Worm (Caenorhabditis elegans) whole organism, L3 larva: ENCODE measurements around the gene srb-13.

ENCODE experiments used
- R02D3.7 ChIP-seq: fragments of 150-350 bp; optimal IDR thresholded peaks from 2 replicates; lab custom pipeline; 2014; ENCODE audit warnings: missing biosample characterization, missing genetic modification characterization
- ZK546.5 ChIP-seq: sonication (generic microtip); optimal IDR thresholded peaks from 2 replicates; lab custom pipeline; 2017; ENCODE audit warnings: missing biosample characterization, missing genetic modification characterization
- aly-2 ChIP-seq: fragments of 150-350 bp; optimal IDR thresholded peaks from 2 replicates; lab custom pipeline; 2014; ENCODE audit warnings: missing biosample characterization, missing genetic modification characterization
- ama-1 ChIP-seq: fragments of 150-350 bp; optimal IDR thresholded peaks from 2 replicates; lab custom pipeline; 2018
- ceh-16 ChIP-seq: sonication (generic microtip); optimal IDR thresholded peaks from 2 replicates; lab custom pipeline; 2017; ENCODE audit warnings: missing biosample characterization, missing genetic modification characterization
- ceh-28 ChIP-seq: fragments of 150-350 bp; optimal IDR thresholded peaks from 2 replicates; lab custom pipeline; 2014; ENCODE audit warnings: missing biosample characterization, missing genetic modification reagents, missing genetic modification characterization
- ceh-82 ChIP-seq: fragments of 150-350 bp; optimal IDR thresholded peaks from 2 replicates; lab custom pipeline; 2014; ENCODE audit warnings: missing biosample characterization, missing genetic modification characterization
- ceh-9 ChIP-seq: sonication (generic microtip); optimal IDR thresholded peaks from 2 replicates; lab custom pipeline; 2018; ENCODE audit warnings: missing biosample characterization, missing genetic modification characterization
- daf-12 ChIP-seq: fragments of 150-350 bp; optimal IDR thresholded peaks from 2 replicates; lab custom pipeline; 2014; ENCODE audit warnings: missing biosample characterization, missing genetic modification reagents, missing genetic modification characterization
- egl-27 ChIP-seq: sonication (generic microtip); optimal IDR thresholded peaks from 4 replicates; lab custom pipeline; 2017; ENCODE audit warnings: missing biosample characterization, missing genetic modification reagents, missing genetic modification characterization
- egl-5 ChIP-seq: fragments of 150-350 bp; optimal IDR thresholded peaks from 2 replicates; lab custom pipeline; 2017; ENCODE audit warnings: missing biosample characterization, missing genetic modification reagents, missing genetic modification characterization, inconsistent platforms
- elt-1 ChIP-seq: fragments of 150-350 bp; optimal IDR thresholded peaks from 2 replicates; lab custom pipeline; 2014; ENCODE audit warnings: missing biosample characterization, missing genetic modification characterization
- elt-2 ChIP-seq: sonication (generic microtip); optimal IDR thresholded peaks from 2 replicates; lab custom pipeline; 2016; ENCODE audit warnings: missing genetic modification reagents, mild to moderate bottlenecking, missing genetic modification characterization, missing compliant biosample characterization
- elt-3 ChIP-seq, 3 experiments: fragments of 150-350 bp in 1 of 3; sonication (generic microtip) in 2 of 3; optimal IDR thresholded peaks; 2 replicates in 2 of 3; 4 replicates in 1 of 3; lab custom pipeline; 2014 to 2017; ENCODE audit warnings: missing biosample characterization in 3 of 3, missing genetic modification characterization in 3 of 3
- eor-1 ChIP-seq, 2 experiments: fragments of 150-350 bp; optimal IDR thresholded peaks; 2 replicates each; lab custom pipeline; 2014 to 2018; ENCODE audit warnings: missing biosample characterization in 2 of 2, missing genetic modification characterization in 2 of 2
- fkh-10 ChIP-seq: sonication (generic microtip); optimal IDR thresholded peaks from 2 replicates; lab custom pipeline; 2017; ENCODE audit warnings: missing biosample characterization, missing genetic modification reagents, missing genetic modification characterization
- fkh-2 ChIP-seq: fragments of 150-350 bp; optimal IDR thresholded peaks from 2 replicates; lab custom pipeline; 2014; ENCODE audit warnings: missing biosample characterization, missing genetic modification reagents, missing genetic modification characterization
- fos-1 ChIP-seq: fragments of 150-350 bp; optimal IDR thresholded peaks from 2 replicates; lab custom pipeline; 2014; ENCODE audit warnings: missing biosample characterization, missing genetic modification characterization
- hmg-11 ChIP-seq: sonication (generic microtip); optimal IDR thresholded peaks from 2 replicates; lab custom pipeline; 2016; ENCODE audit warnings: missing genetic modification characterization, missing compliant biosample characterization
- jun-1 ChIP-seq: fragments of 150-350 bp; optimal IDR thresholded peaks from 2 replicates; lab custom pipeline; 2014; ENCODE audit warnings: missing biosample characterization, missing genetic modification reagents, missing genetic modification characterization
- lin-15B ChIP-seq: fragments of 150-350 bp; optimal IDR thresholded peaks from 2 replicates; lab custom pipeline; 2014; ENCODE audit warnings: missing biosample characterization, missing genetic modification characterization
- lin-39 ChIP-seq: fragments of 150-350 bp; optimal IDR thresholded peaks from 2 replicates; lab custom pipeline; 2018; ENCODE audit warnings: missing biosample characterization, missing genetic modification reagents, missing genetic modification characterization
- lsy-12 ChIP-seq: sonication (generic microtip); optimal IDR thresholded peaks from 2 replicates; lab custom pipeline; 2016; ENCODE audit warnings: mild to moderate bottlenecking, missing genetic modification characterization, missing compliant biosample characterization
- mml-1 ChIP-seq: fragments of 150-350 bp; sonication (generic microtip); optimal IDR thresholded peaks from 3 replicates; lab custom pipeline; 2014; ENCODE audit warnings: missing biosample characterization, missing genetic modification characterization
- nhr-11 ChIP-seq: fragments of 150-350 bp; optimal IDR thresholded peaks from 2 replicates; lab custom pipeline; 2014; ENCODE audit warnings: missing biosample characterization, missing genetic modification characterization
- nhr-25 ChIP-seq: sonication (generic microtip); optimal IDR thresholded peaks from 2 replicates; lab custom pipeline; 2017; ENCODE audit warnings: missing biosample characterization, missing genetic modification characterization
- nhr-28 ChIP-seq: fragments of 150-350 bp; optimal IDR thresholded peaks from 2 replicates; lab custom pipeline; 2014; ENCODE audit warnings: missing biosample characterization, missing genetic modification characterization
- nhr-43 ChIP-seq: sonication (generic microtip); optimal IDR thresholded peaks from 2 replicates; lab custom pipeline; 2016; ENCODE audit warnings: mild to moderate bottlenecking, missing genetic modification characterization, missing compliant biosample characterization; ENCODE audit not compliant: poor library complexity, severe bottlenecking
- nhr-76 ChIP-seq: fragments of 150-350 bp; sonication (generic microtip); optimal IDR thresholded peaks from 5 replicates; lab custom pipeline; 2014; ENCODE audit warnings: missing biosample characterization, missing genetic modification characterization
- nhr-77 ChIP-seq: fragments of 150-350 bp; optimal IDR thresholded peaks from 2 replicates; lab custom pipeline; 2014; ENCODE audit warnings: missing biosample characterization, missing genetic modification characterization
- pha-4 ChIP-seq: fragments of 150-350 bp; optimal IDR thresholded peaks from 2 replicates; lab custom pipeline; 2014; ENCODE audit warnings: missing biosample characterization, missing genetic modification reagents, missing genetic modification characterization
- pqm-1 ChIP-seq: fragments of 150-350 bp; optimal IDR thresholded peaks from 2 replicates; lab custom pipeline; 2017; ENCODE audit warnings: missing biosample characterization, missing genetic modification characterization, inconsistent platforms
- skn-1 ChIP-seq: fragments of 150-350 bp; optimal IDR thresholded peaks from 2 replicates; lab custom pipeline; 2014; ENCODE audit warnings: missing biosample characterization, missing genetic modification characterization
- snpc-4 ChIP-seq: fragments of 150-350 bp; optimal IDR thresholded peaks from 2 replicates; lab custom pipeline; 2014; ENCODE audit warnings: missing biosample characterization, missing genetic modification characterization
- tbx-2 ChIP-seq: sonication (generic microtip); optimal IDR thresholded peaks from 2 replicates; lab custom pipeline; 2016; ENCODE audit warnings: mild to moderate bottlenecking, missing genetic modification characterization, missing compliant biosample characterization
- unc-62 ChIP-seq: fragments of 150-350 bp; sonication (generic microtip); optimal IDR thresholded peaks from 4 replicates; lab custom pipeline; 2014; ENCODE audit warnings: missing biosample characterization, missing genetic modification reagents, missing genetic modification characterization
- zag-1 ChIP-seq: fragments of 150-350 bp; optimal IDR thresholded peaks from 2 replicates; lab custom pipeline; 2014; ENCODE audit warnings: missing biosample characterization, missing genetic modification characterization
- ztf-4 ChIP-seq: fragments of 150-350 bp; optimal IDR thresholded peaks from 2 replicates; lab custom pipeline; 2014; ENCODE audit warnings: missing biosample characterization, missing genetic modification characterization

The srb-13 gene

ce11 chrII:5180272-5180671, 22.8 kb upstream of the srb-13 start:
- TF ChIP-seq daf-12 (tag; lab: Kevin White, UChicago) (no peak), elt-2 (no peak), tbx-2 (tag; lab: Kevin White, UChicago) (no peak), snpc-4 (tag; lab: Kevin White, UChicago) (no peak), jun-1 (tag; lab: Kevin White, UChicago) (no peak), nhr-76 (no peak), ama-1 (lab: Kevin White, UChicago) (peak; percentile 48), ZK546.5 (tag; lab: Kevin White, UChicago) (no peak), nhr-11 (tag; lab: Kevin White, UChicago) (no peak)

ce11 chrII:5178609-5179008, 21.2 kb upstream of the srb-13 start:
- TF ChIP-seq unc-62 (GFP tag; lab: Kevin White, UChicago) (no peak), ceh-9 (tag; lab: Kevin White, UChicago) (no peak), elt-1 (no peak), nhr-25 (tag; lab: Kevin White, UChicago) (no peak), pha-4 (tag; lab: Kevin White, UChicago) (no peak), ceh-28 (tag; lab: Kevin White, UChicago) (no peak), nhr-77 (tag; lab: Kevin White, UChicago) (no peak), fkh-2 (no peak), eor-1 (tag; optimal IDR thresholded peaks at IDR 0.05; lab: Kevin White, UChicago) (no peak), egl-5 (tag; lab: Kevin White, UChicago) (no peak), ceh-82 (no peak), elt-2 (peak; percentile 28), ama-1 (lab: Kevin White, UChicago) (peak; percentile 23), nhr-43 (tag; lab: Kevin White, UChicago) (peak; percentile 36), zag-1 (tag; lab: Kevin White, UChicago) (no peak), fkh-10 (GFP tag; lab: Kevin White, UChicago) (no peak), elt-3 (tag; optimal IDR thresholded peaks at IDR 0.05; lab: Kevin White, UChicago) (no peak), lin-15B (tag; lab: Kevin White, UChicago) (no peak), aly-2 (no peak), tbx-2 (tag; lab: Kevin White, UChicago) (no peak), lin-39 (tag; lab: Kevin White, UChicago) (no peak), daf-12 (tag; lab: Kevin White, UChicago) (no peak), R02D3.7 (tag; lab: Kevin White, UChicago) (no peak), nhr-76 (no peak), snpc-4 (tag; lab: Kevin White, UChicago) (no peak), ceh-16 (tag; lab: Kevin White, UChicago) (no peak), mml-1 (tag; lab: Kevin White, UChicago) (no peak)

ce11 chrII:5177902-5178301, 20.5 kb upstream of the srb-13 start, which contains the start of gene C27D6.12:
C27D6.12 (minus strand) TSS chrII:5178002.
- no peak for TF ChIP-seq aly-2
- TF ChIP-seq eor-1 (tag; optimal IDR thresholded peaks at IDR 0.05; lab: Kevin White, UChicago): no peak
- no peak for TF ChIP-seq fos-1
- TF ChIP-seq elt-1: no peak
- TF ChIP-seq daf-12 (tag; lab: Kevin White, UChicago): no peak
- no peak for TF ChIP-seq hmg-11 (tag; lab: Kevin White, UChicago)
- TF ChIP-seq ceh-28 (tag; lab: Kevin White, UChicago): no peak
- TF ChIP-seq nhr-77 (tag; lab: Kevin White, UChicago): no peak
- no peak for TF ChIP-seq ztf-4 (tag; lab: Kevin White, UChicago)
- TF ChIP-seq R02D3.7 (tag; lab: Kevin White, UChicago): no peak
- no peak for TF ChIP-seq nhr-28 (tag; lab: Kevin White, UChicago)
- TF ChIP-seq lsy-12: no peak
- TF ChIP-seq snpc-4 (tag; lab: Kevin White, UChicago): no peak
- TF ChIP-seq nhr-43 (tag; lab: Kevin White, UChicago): no peak
- no peak for TF ChIP-seq nhr-25 (tag; lab: Kevin White, UChicago)

- TF ChIP-seq egl-5 (tag; lab: Kevin White, UChicago): no peak
- TF ChIP-seq fkh-10 (GFP tag; lab: Kevin White, UChicago): no peak
- TF ChIP-seq egl-27 (tag; lab: Kevin White, UChicago): no peak
- no peak for TF ChIP-seq skn-1 (tag; lab: Kevin White, UChicago)
- no peak for TF ChIP-seq ceh-9 (tag; lab: Kevin White, UChicago)
- TF ChIP-seq ztf-4 (tag; lab: Kevin White, UChicago): no peak
- TF ChIP-seq nhr-43 (tag; lab: Kevin White, UChicago): no peak
- TF ChIP-seq fkh-2: no peak
- TF ChIP-seq fos-1: no peak
- TF ChIP-seq elt-3 (tag; optimal IDR thresholded peaks at IDR 0.05; lab: Kevin White, UChicago): no peak
- TF ChIP-seq unc-62 (GFP tag; lab: Kevin White, UChicago): no peak
- TF ChIP-seq pqm-1 (tag; lab: Kevin White, UChicago): no peak
- TF ChIP-seq, all 47 proteins: peak for 0
These were observed 19.5 kb upstream of the srb-13 start for ce11 chrII:5176934-5177333.
